Worm (Caenorhabditis elegans) whole organism, mixed stage, embryonic: ENCODE data around the gene fcmt-1.

ENCODE experiments used
- M03D4.4 ChIP-seq: sonication (generic microtip); optimal IDR thresholded peaks from 2 replicates; lab custom pipeline; 2017; ENCODE audit warnings: mild to moderate bottlenecking, missing genetic modification characterization, missing compliant biosample characterization
- blmp-1 ChIP-seq: fragments of 150-350 bp; optimal IDR thresholded peaks from 2 replicates; lab custom pipeline; 2014; ENCODE audit warnings: missing biosample characterization, missing genetic modification characterization
- ceh-39 ChIP-seq: fragments of 150-350 bp; optimal IDR thresholded peaks from 2 replicates; lab custom pipeline; 2014; ENCODE audit warnings: missing biosample characterization, missing genetic modification characterization
- ceh-83 ChIP-seq: fragments of 200-800 bp; sonication (Bioruptor generic); optimal IDR thresholded peaks from 2 replicates; lab custom pipeline; 2018; ENCODE audit warnings: mild to moderate bottlenecking, missing genetic modification characterization, missing compliant biosample characterization
- drap-1 ChIP-seq: fragments of 200-800 bp; sonication (Bioruptor generic); optimal IDR thresholded peaks from 3 replicates; lab custom pipeline; 2018; ENCODE audit warnings: mild to moderate bottlenecking, missing genetic modification characterization, missing compliant biosample characterization
- elt-1 ChIP-seq: sonication (generic microtip); optimal IDR thresholded peaks from 2 replicates; lab custom pipeline; 2017; ENCODE audit warnings: missing genetic modification characterization, mild to moderate bottlenecking, missing compliant biosample characterization, antibody characterized with exemption, moderate library complexity, borderline replicate concordance; ENCODE audit not compliant: insufficient read depth
- elt-3 ChIP-seq: fragments of 150-350 bp; optimal IDR thresholded peaks from 2 replicates; lab custom pipeline; 2014; ENCODE audit warnings: missing biosample characterization, missing genetic modification characterization
- flh-1 ChIP-seq: fragments of 200-800 bp; sonication (Bioruptor generic); optimal IDR thresholded peaks from 2 replicates; lab custom pipeline; 2018; ENCODE audit warnings: mild to moderate bottlenecking, missing genetic modification characterization, moderate library complexity, missing compliant biosample characterization
- ham-2 ChIP-seq: fragments of 200-800 bp; sonication (Bioruptor generic); optimal IDR thresholded peaks from 2 replicates; lab custom pipeline; 2018; ENCODE audit warnings: mild to moderate bottlenecking, missing genetic modification characterization, missing compliant biosample characterization
- hlh-1 ChIP-seq: fragments of 150-350 bp; optimal IDR thresholded peaks from 2 replicates; lab custom pipeline; 2014; ENCODE audit warnings: missing biosample characterization, missing genetic modification reagents, missing genetic modification characterization
- lin-13 ChIP-seq: fragments of 150-350 bp; optimal IDR thresholded peaks from 2 replicates; lab custom pipeline; 2014; ENCODE audit warnings: missing biosample characterization, missing genetic modification characterization
- lsy-2 ChIP-seq: fragments of 150-350 bp; optimal IDR thresholded peaks from 2 replicates; lab custom pipeline; 2014; ENCODE audit warnings: missing biosample characterization, missing genetic modification characterization
- mep-1 ChIP-seq: fragments of 150-350 bp; optimal IDR thresholded peaks from 2 replicates; lab custom pipeline; 2017; ENCODE audit warnings: missing biosample characterization, missing genetic modification reagents, missing genetic modification characterization, inconsistent platforms
- mls-2 ChIP-seq: sonication (generic microtip); optimal IDR thresholded peaks from 2 replicates; lab custom pipeline; 2016; ENCODE audit warnings: mild to moderate bottlenecking, missing genetic modification characterization, moderate library complexity, missing compliant biosample characterization
- nhr-12 ChIP-seq: fragments of 150-350 bp; optimal IDR thresholded peaks from 2 replicates; lab custom pipeline; 2014; ENCODE audit warnings: missing biosample characterization, missing genetic modification characterization
- nhr-2 ChIP-seq: fragments of 150-350 bp; optimal IDR thresholded peaks from 2 replicates; lab custom pipeline; 2014; ENCODE audit warnings: missing biosample characterization, missing genetic modification characterization
- nhr-237 ChIP-seq: fragments of 150-350 bp; optimal IDR thresholded peaks from 2 replicates; lab custom pipeline; 2014; ENCODE audit warnings: missing biosample characterization, missing genetic modification characterization
- nhr-28 ChIP-seq: fragments of 150-350 bp; optimal IDR thresholded peaks from 2 replicates; lab custom pipeline; 2014; ENCODE audit warnings: missing biosample characterization, missing genetic modification characterization
- nhr-76 ChIP-seq: sonication (generic microtip); optimal IDR thresholded peaks from 2 replicates; lab custom pipeline; 2017; ENCODE audit warnings: missing biosample characterization, missing genetic modification characterization
- pha-4 ChIP-seq: fragments of 150-350 bp; optimal IDR thresholded peaks from 2 replicates; lab custom pipeline; 2018; ENCODE audit warnings: missing biosample characterization, missing genetic modification reagents, missing genetic modification characterization
- sem-2 ChIP-seq: fragments of 200-800 bp; sonication (Bioruptor generic); optimal IDR thresholded peaks from 2 replicates; lab custom pipeline; 2018; ENCODE audit warnings: mild to moderate bottlenecking, missing genetic modification characterization, missing compliant biosample characterization
- snpc-4 ChIP-seq: fragments of 150-350 bp; optimal IDR thresholded peaks from 2 replicates; lab custom pipeline; 2014; ENCODE audit warnings: missing biosample characterization, missing genetic modification characterization
- sptf-1 ChIP-seq: sonication (generic microtip); optimal IDR thresholded peaks from 2 replicates; lab custom pipeline; 2017; ENCODE audit warnings: mild to moderate bottlenecking, missing genetic modification characterization, moderate library complexity, missing compliant biosample characterization
- tbx-8 ChIP-seq: fragments of 200-800 bp; sonication (Bioruptor generic); optimal IDR thresholded peaks from 2 replicates; lab custom pipeline; 2018; ENCODE audit warnings: mild to moderate bottlenecking, missing genetic modification characterization, moderate library complexity, missing compliant biosample characterization
- unc-120 ChIP-seq: sonication (generic microtip); optimal IDR thresholded peaks from 2 replicates; lab custom pipeline; 2017; ENCODE audit warnings: missing genetic modification characterization, missing compliant biosample characterization; ENCODE audit not compliant: poor library complexity, severe bottlenecking
- unc-39 ChIP-seq: fragments of 150-350 bp; optimal IDR thresholded peaks from 2 replicates; lab custom pipeline; 2014; ENCODE audit warnings: missing biosample characterization, missing genetic modification characterization
- unc-62 ChIP-seq: fragments of 150-350 bp; optimal IDR thresholded peaks from 2 replicates; lab custom pipeline; 2014; ENCODE audit warnings: missing biosample characterization, missing genetic modification reagents, missing genetic modification characterization
- zip-8 ChIP-seq: fragments of 150-350 bp; optimal IDR thresholded peaks from 2 replicates; lab custom pipeline; 2014; ENCODE audit warnings: missing biosample characterization, missing genetic modification characterization

Gene fcmt-1

ce11 chrII:11713569-11713968, 4.2 kb upstream of the fcmt-1 start, which contains the start of gene F13D12.10:
Gene F13D12.10 (plus strand): TSS chrII:11713799.
- TF ChIP-seq unc-120 (tag; lab: Kevin White, UChicago) (peak; percentile 7), zip-8 (tag; lab: Kevin White, UChicago) (no peak), unc-62 (GFP tag; lab: Kevin White, UChicago) (no peak), hlh-1 (tag; lab: Kevin White, UChicago) (peak; percentile 95)

- no peak for TF ChIP-seq lin-13 (tag; lab: Kevin White, UChicago)
- no peak for TF ChIP-seq pha-4 (tag; lab: Kevin White, UChicago)
- no peak for TF ChIP-seq sem-2 (GFP tag; lab: Kevin White, UChicago)
- TF ChIP-seq blmp-1 (tag; lab: Kevin White, UChicago), result peak; percentile 52
These were observed 1.4 kb upstream of the fcmt-1 start for ce11 chrII:11710771-11711170.

- TF ChIP-seq ceh-39 (tag; lab: Kevin White, UChicago) (no peak), sptf-1 (tag; lab: Kevin White, UChicago) (no peak), lsy-2 (tag; lab: Kevin White, UChicago) (no peak), pha-4 (tag; lab: Kevin White, UChicago) (no peak), nhr-237 (tag; lab: Kevin White, UChicago) (no peak), unc-39 (no peak), hlh-1 (tag; lab: Kevin White, UChicago) (no peak), ceh-83 (GFP tag; lab: Kevin White, UChicago) (no peak), sem-2 (GFP tag; lab: Kevin White, UChicago) (no peak), snpc-4 (tag; lab: Kevin White, UChicago) (no peak), unc-62 (GFP tag; lab: Kevin White, UChicago) (no peak), tbx-8 (GFP tag; lab: Kevin White, UChicago) (no peak), ham-2 (GFP tag; lab: Kevin White, UChicago) (no peak), mls-2 (tag; lab: Kevin White, UChicago) (no peak), nhr-28 (tag; lab: Kevin White, UChicago) (no peak), M03D4.4 (tag; lab: Kevin White, UChicago) (no peak), elt-3 (tag; lab: Kevin White, UChicago) (no peak)
These were observed 3.6 kb downstream of the fcmt-1 start, which contains the start of gene VF13D12L.3 for ce11 chrII:11705787-11706186. Gene VF13D12L.3 (plus strand): TSS chrII:11706009.

- no peak for TF ChIP-seq elt-3 (tag; lab: Kevin White, UChicago)
- no peak for TF ChIP-seq unc-120 (tag; lab: Kevin White, UChicago)
- no peak for TF ChIP-seq sptf-1 (tag; lab: Kevin White, UChicago)
- TF ChIP-seq elt-1 (tag; lab: Kevin White, UChicago), result no peak
- no peak for TF ChIP-seq unc-62 (GFP tag; lab: Kevin White, UChicago)
- no peak for TF ChIP-seq ham-2 (GFP tag; lab: Kevin White, UChicago)
- TF ChIP-seq snpc-4 (tag; lab: Kevin White, UChicago), result no peak
- no peak for TF ChIP-seq flh-1
- no peak for TF ChIP-seq ceh-83 (GFP tag; lab: Kevin White, UChicago)
- no peak for TF ChIP-seq mep-1
- TF ChIP-seq lsy-2 (tag; lab: Kevin White, UChicago), result no peak
- TF ChIP-seq, all 35 proteins: peak for 0
These were observed 8.7 kb downstream of the fcmt-1 start for ce11 chrII:11700635-11701034.

ce11 chrII:11700200-11700599, 9.2 kb downstream of the fcmt-1 start, which contains the start of gene inos-1:
Gene inos-1 (minus strand): TSS chrII:11700300.
- TF ChIP-seq hlh-1 (tag; lab: Kevin White, UChicago), result no peak
- TF ChIP-seq, all 35 proteins: peak for 0

- no peak for TF ChIP-seq nhr-2 (tag; lab: Kevin White, UChicago)
- TF ChIP-seq unc-39, result no peak
- no peak for TF ChIP-seq unc-62 (GFP tag; lab: Kevin White, UChicago)
- TF ChIP-seq pha-4 (tag; lab: Kevin White, UChicago), result no peak
- TF ChIP-seq flh-1, result no peak
- TF ChIP-seq drap-1 (GFP tag; lab: Kevin White, UChicago), result no peak
- no peak for TF ChIP-seq lin-13 (tag; lab: Kevin White, UChicago)
- no peak for TF ChIP-seq unc-120 (tag; lab: Kevin White, UChicago)
- TF ChIP-seq nhr-12 (tag; lab: Kevin White, UChicago), result no peak
- no peak for TF ChIP-seq tbx-8 (GFP tag; lab: Kevin White, UChicago)
- TF ChIP-seq nhr-76 (tag; lab: Kevin White, UChicago), result no peak
These were observed 13.5 kb downstream of the fcmt-1 start, which contains the start of gene xpf-1 for ce11 chrII:11695945-11696270. Gene xpf-1 (plus strand): TSS chrII:11696171.
